Fruit fly (Drosophila melanogaster): ENCODE results near the gene CG13999.

CG13999 gene

dm6 chr2L:5981433-5982333, 25.4 kb upstream of the CG13999 start, which contains the start of gene eIF4A (continued):
- peak; percentile 15 for TF ChIP-seq CG9817 (tag; optimal IDR thresholded peaks at IDR 0.05)
- no peak for TF ChIP-seq Atf6 (GFP tag; IDR thresholded peaks at IDR 0.05)
- peak; percentile 47 for TF ChIP-seq CG6813 (GFP tag; optimal IDR thresholded peaks at IDR 0.05)
- TF ChIP-seq CG10565 (GFP tag; optimal IDR thresholded peaks at IDR 0.05), result no peak
- TF ChIP-seq abd-A (tag; optimal IDR thresholded peaks at IDR 0.05), result peak; percentile 0
- TF ChIP-seq vvl (GFP tag; IDR thresholded peaks at IDR 0.05), result no peak
- no peak for TF ChIP-seq sr (GFP tag; IDR thresholded peaks at IDR 0.05)
- no peak for TF ChIP-seq wor (GFP tag; IDR thresholded peaks at IDR 0.05)
- TF ChIP-seq jumu (GFP tag; optimal IDR thresholded peaks at IDR 0.05), result no peak
- TF ChIP-seq Mrtf (GFP tag; IDR thresholded peaks at IDR 0.05), result no peak
- TF ChIP-seq Hmr (GFP tag; optimal IDR thresholded peaks at IDR 0.05), result no peak
- TF ChIP-seq CG18476 (GFP tag; optimal IDR thresholded peaks at IDR 0.05), result no peak
- TF ChIP-seq CG1792 (GFP tag; optimal IDR thresholded peaks at IDR 0.05), result no peak
- no peak for TF ChIP-seq rib (GFP tag; IDR thresholded peaks at IDR 0.05)
- no peak for TF ChIP-seq CG4730 (GFP tag; IDR thresholded peaks at IDR 0.05)
- TF ChIP-seq phol (tag; optimal IDR thresholded peaks at IDR 0.05), result peak; percentile 99
- TF ChIP-seq CG7357 (GFP tag; IDR thresholded peaks at IDR 0.05), result no peak
- TF ChIP-seq CG4854 (GFP tag; optimal IDR thresholded peaks at IDR 0.05), result no peak
- no peak for TF ChIP-seq HHEX (GFP tag; optimal IDR thresholded peaks at IDR 0.05)
- no peak for TF ChIP-seq Bteb2 (GFP tag; optimal IDR thresholded peaks at IDR 0.05)
- no peak for TF ChIP-seq dati (GFP tag; IDR thresholded peaks at IDR 0.05)
- no peak for TF ChIP-seq sc (optimal IDR thresholded peaks at IDR 0.05)
- no peak for TF ChIP-seq sc (GFP tag; optimal IDR thresholded peaks at IDR 0.05)
- peak; percentile 36 for TF ChIP-seq HmgD (GFP tag; optimal IDR thresholded peaks at IDR 0.05)
- TF ChIP-seq sob (GFP tag; IDR thresholded peaks at IDR 0.05), result no peak
- no peak for TF ChIP-seq dmrt99B (tag; optimal IDR thresholded peaks at IDR 0.05)
- no peak for TF ChIP-seq z (GFP tag; IDR thresholded peaks at IDR 0.05)
- no peak for TF ChIP-seq Dll (GFP tag; IDR thresholded peaks at IDR 0.05; ENCODE audit: partially characterized antibody)
- TF ChIP-seq disco-r (GFP tag; optimal IDR thresholded peaks at IDR 0.05), result no peak
- no peak for TF ChIP-seq dysf (GFP tag; IDR thresholded peaks at IDR 0.05)
- TF ChIP-seq ind (GFP tag; optimal IDR thresholded peaks at IDR 0.05), result no peak
- no peak for TF ChIP-seq CG11398 (GFP tag; optimal IDR thresholded peaks at IDR 0.05)
- no peak for TF ChIP-seq row (GFP tag; IDR thresholded peaks at IDR 0.05)
- no peak for TF ChIP-seq CG12942 (GFP tag; optimal IDR thresholded peaks at IDR 0.05)
- peak; percentile 66 for TF ChIP-seq pita (GFP tag; optimal IDR thresholded peaks at IDR 0.05)
- TF ChIP-seq CG1603 (tag; optimal IDR thresholded peaks at IDR 0.05), result peak; percentile 66
- TF ChIP-seq MTF-1 (GFP tag; optimal IDR thresholded peaks at IDR 0.05; ENCODE audit: borderline replicate concordance), result peak; percentile 37
- peak; percentile 23 for TF ChIP-seq CG15011 (GFP tag; optimal IDR thresholded peaks at IDR 0.05)
- TF ChIP-seq HLH4C (GFP tag; IDR thresholded peaks at IDR 0.05; ENCODE audit: partially characterized antibody), result no peak
- TF ChIP-seq CG12219 (GFP tag; optimal IDR thresholded peaks at IDR 0.05), result peak; percentile 17
- no peak for TF ChIP-seq CG15073 (GFP tag; optimal IDR thresholded peaks at IDR 0.05)
- TF ChIP-seq Scr (GFP tag; IDR thresholded peaks at IDR 0.05; ENCODE audit: partially characterized antibody), result no peak
- TF ChIP-seq gsb-n (tag; optimal IDR thresholded peaks at IDR 0.05), result no peak
- no peak for TF ChIP-seq CG34224 (GFP tag; IDR thresholded peaks at IDR 0.05; ENCODE audit: partially characterized antibody)
- no peak for TF ChIP-seq jigr1 (GFP tag; IDR thresholded peaks at IDR 0.05)
- TF ChIP-seq Blimp-1 (GFP tag; optimal IDR thresholded peaks at IDR 0.05), result no peak
- no peak for TF ChIP-seq zfh1 (GFP tag; IDR thresholded peaks at IDR 0.05)
- no peak for TF ChIP-seq CHES-1-like (GFP tag; optimal IDR thresholded peaks at IDR 0.05)
- no peak for TF ChIP-seq chinmo (GFP tag; IDR thresholded peaks at IDR 0.05; ENCODE audit: partially characterized antibody)
- no peak for TF ChIP-seq eyg (GFP tag; optimal IDR thresholded peaks at IDR 0.05)
